Worm (Caenorhabditis elegans) whole organism, mixed stage, embryonic: ENCODE measurements around the gene nhr-44.

Source experiments
- elt-1 ChIP-seq: sonication (generic microtip); optimal IDR thresholded peaks from 2 replicates; lab custom pipeline; 2017; ENCODE audit warnings: missing genetic modification characterization, mild to moderate bottlenecking, missing compliant biosample characterization, antibody characterized with exemption, moderate library complexity, borderline replicate concordance; ENCODE audit not compliant: insufficient read depth
- elt-3 ChIP-seq: fragments of 150-350 bp; optimal IDR thresholded peaks from 2 replicates; lab custom pipeline; 2014; ENCODE audit warnings: missing biosample characterization, missing genetic modification characterization
- flh-1 ChIP-seq: fragments of 200-800 bp; sonication (Bioruptor generic); optimal IDR thresholded peaks from 2 replicates; lab custom pipeline; 2018; ENCODE audit warnings: mild to moderate bottlenecking, missing genetic modification characterization, moderate library complexity, missing compliant biosample characterization
- lin-13 ChIP-seq: fragments of 150-350 bp; optimal IDR thresholded peaks from 2 replicates; lab custom pipeline; 2014; ENCODE audit warnings: missing biosample characterization, missing genetic modification characterization
- nhr-12 ChIP-seq: fragments of 150-350 bp; optimal IDR thresholded peaks from 2 replicates; lab custom pipeline; 2014; ENCODE audit warnings: missing biosample characterization, missing genetic modification characterization
- nhr-237 ChIP-seq: fragments of 150-350 bp; optimal IDR thresholded peaks from 2 replicates; lab custom pipeline; 2014; ENCODE audit warnings: missing biosample characterization, missing genetic modification characterization
- nhr-28 ChIP-seq: fragments of 150-350 bp; optimal IDR thresholded peaks from 2 replicates; lab custom pipeline; 2014; ENCODE audit warnings: missing biosample characterization, missing genetic modification characterization
- nhr-76 ChIP-seq: sonication (generic microtip); optimal IDR thresholded peaks from 2 replicates; lab custom pipeline; 2017; ENCODE audit warnings: missing biosample characterization, missing genetic modification characterization
- pha-4 ChIP-seq: fragments of 150-350 bp; optimal IDR thresholded peaks from 2 replicates; lab custom pipeline; 2018; ENCODE audit warnings: missing biosample characterization, missing genetic modification reagents, missing genetic modification characterization
- snpc-4 ChIP-seq: fragments of 150-350 bp; optimal IDR thresholded peaks from 2 replicates; lab custom pipeline; 2014; ENCODE audit warnings: missing biosample characterization, missing genetic modification characterization
- sptf-1 ChIP-seq: sonication (generic microtip); optimal IDR thresholded peaks from 2 replicates; lab custom pipeline; 2017; ENCODE audit warnings: mild to moderate bottlenecking, missing genetic modification characterization, moderate library complexity, missing compliant biosample characterization
- unc-39 ChIP-seq: fragments of 150-350 bp; optimal IDR thresholded peaks from 2 replicates; lab custom pipeline; 2014; ENCODE audit warnings: missing biosample characterization, missing genetic modification characterization
- unc-62 ChIP-seq: fragments of 150-350 bp; optimal IDR thresholded peaks from 2 replicates; lab custom pipeline; 2014; ENCODE audit warnings: missing biosample characterization, missing genetic modification reagents, missing genetic modification characterization

DNA sequence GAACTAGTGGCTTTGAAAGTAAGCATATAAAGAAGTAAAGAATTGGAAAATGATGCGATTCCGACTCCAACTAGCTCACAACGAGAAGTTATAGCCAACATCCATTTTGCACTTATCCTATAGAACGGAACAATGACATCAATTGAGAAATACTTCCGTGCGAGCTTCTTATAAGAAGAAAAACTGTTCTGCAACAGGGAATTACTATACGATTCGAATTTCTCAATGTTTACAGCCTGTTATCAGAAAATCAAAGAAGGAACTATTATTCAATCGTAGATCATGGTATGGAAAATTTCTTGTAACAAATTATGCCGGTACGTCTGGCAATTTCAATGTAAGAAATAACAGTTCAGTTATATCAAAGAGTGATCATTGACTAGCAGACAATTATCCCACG lies 21.8 kb upstream of the nhr-44 start, which contains the start of gene str-85:
- TF ChIP-seq nhr-12 (tag; lab: Kevin White, UChicago) (no peak), nhr-237 (no peak), sptf-1 (tag; lab: Kevin White, UChicago) (no peak), elt-3 (tag; lab: Kevin White, UChicago) (no peak), nhr-76 (tag; lab: Kevin White, UChicago) (no peak), flh-1 (GFP tag; lab: Kevin White, UChicago) (no peak), unc-39 (no peak), lin-13 (tag; lab: Kevin White, UChicago) (no peak), pha-4 (tag; lab: Kevin White, UChicago) (no peak), unc-62 (GFP tag; lab: Kevin White, UChicago) (no peak), elt-1 (tag; lab: Kevin White, UChicago) (no peak), snpc-4 (no peak), nhr-28 (tag; lab: Kevin White, UChicago) (no peak)
